Fruit fly (Drosophila melanogaster): ENCODE measurements around the gene srl.

DNA sequence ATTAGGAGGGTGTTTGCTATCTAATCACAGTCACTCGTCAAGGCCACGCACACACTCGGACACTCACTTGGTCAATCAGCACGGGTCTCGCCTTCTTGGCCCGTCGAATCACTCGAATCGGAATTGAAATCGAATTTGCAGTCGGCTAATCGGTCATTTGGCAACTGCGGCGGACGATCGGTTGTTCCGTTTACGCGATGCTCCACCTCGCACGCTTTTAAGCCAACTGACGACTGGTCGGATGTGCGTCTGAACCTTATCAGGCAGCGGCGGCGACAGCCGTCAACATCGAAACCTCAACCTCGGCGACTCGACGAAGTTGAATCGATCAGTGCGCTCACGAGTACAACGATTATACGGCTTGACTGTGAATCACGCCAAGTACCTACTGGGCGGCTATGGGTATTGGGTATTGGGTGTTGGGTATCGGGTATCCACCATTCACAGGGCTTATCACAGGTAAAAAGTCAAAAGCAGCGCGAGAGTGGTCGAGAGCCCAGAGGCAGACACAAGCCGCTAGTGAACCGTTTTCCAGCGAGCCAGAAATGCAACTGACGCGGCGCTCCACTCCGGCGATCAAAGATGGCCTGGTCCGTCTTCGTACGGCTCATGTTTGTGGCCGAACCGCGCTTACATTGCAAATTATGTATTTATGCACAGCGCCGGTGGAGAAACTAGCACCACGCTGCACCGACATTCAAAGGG, 42.1 kb upstream of the srl start:
- TF ChIP-seq dmrt93B (GFP tag; optimal IDR thresholded peaks at IDR 0.05) (no peak), Hr78 (GFP tag; optimal IDR thresholded peaks at IDR 0.05) (no peak), OdsH (GFP tag; optimal IDR thresholded peaks at IDR 0.05) (no peak), psq (GFP tag; optimal IDR thresholded peaks at IDR 0.05) (no peak), usp (GFP tag; optimal IDR thresholded peaks at IDR 0.05) (no peak), rgr (GFP tag; optimal IDR thresholded peaks at IDR 0.05) (no peak), lola (GFP tag; optimal IDR thresholded peaks at IDR 0.05) (no peak), N (GFP tag; optimal IDR thresholded peaks at IDR 0.05) (no peak), Myc (optimal IDR thresholded peaks at IDR 0.05) (no peak), CrebA (GFP tag; optimal IDR thresholded peaks at IDR 0.05; ENCODE audit: borderline replicate concordance) (no peak), h (GFP tag; optimal IDR thresholded peaks at IDR 0.05) (peak; percentile 96), Jra (GFP tag; optimal IDR thresholded peaks at IDR 0.05) (peak; percentile 61), CG9705 (GFP tag; optimal IDR thresholded peaks at IDR 0.05) (no peak), HLH106 (tag; optimal IDR thresholded peaks at IDR 0.05) (no peak)
